Worm (Caenorhabditis elegans) whole organism, mixed stage, embryonic: ENCODE results near the gene C25E10.12.

Experiments
- M03D4.4 ChIP-seq: sonication (generic microtip); optimal IDR thresholded peaks from 2 replicates; lab custom pipeline; 2017; ENCODE audit warnings: mild to moderate bottlenecking, missing genetic modification characterization, missing compliant biosample characterization
- bed-3 ChIP-seq: fragments of 200-800 bp; sonication (Bioruptor generic); optimal IDR thresholded peaks from 3 replicates; lab custom pipeline; 2018; ENCODE audit warnings: mild to moderate bottlenecking, missing genetic modification characterization, moderate library complexity, missing compliant biosample characterization
- blmp-1 ChIP-seq: fragments of 150-350 bp; optimal IDR thresholded peaks from 2 replicates; lab custom pipeline; 2014; ENCODE audit warnings: missing biosample characterization, missing genetic modification characterization
- ceh-39 ChIP-seq: fragments of 150-350 bp; optimal IDR thresholded peaks from 2 replicates; lab custom pipeline; 2014; ENCODE audit warnings: missing biosample characterization, missing genetic modification characterization
- ceh-43 ChIP-seq: fragments of 200-800 bp; sonication (Bioruptor generic); optimal IDR thresholded peaks from 2 replicates; lab custom pipeline; 2018; ENCODE audit warnings: mild to moderate bottlenecking, missing genetic modification characterization, moderate library complexity, missing compliant biosample characterization
- ceh-83 ChIP-seq: fragments of 200-800 bp; sonication (Bioruptor generic); optimal IDR thresholded peaks from 2 replicates; lab custom pipeline; 2018; ENCODE audit warnings: mild to moderate bottlenecking, missing genetic modification characterization, missing compliant biosample characterization
- ces-1 ChIP-seq: fragments of 150-350 bp; optimal IDR thresholded peaks from 2 replicates; lab custom pipeline; 2014; ENCODE audit warnings: missing biosample characterization, missing genetic modification reagents, missing genetic modification characterization
- cnd-1 ChIP-seq: fragments of 200-800 bp; sonication (Bioruptor generic); optimal IDR thresholded peaks from 2 replicates; lab custom pipeline; 2018; ENCODE audit warnings: mild to moderate bottlenecking, missing genetic modification characterization, missing compliant biosample characterization
- drap-1 ChIP-seq: fragments of 200-800 bp; sonication (Bioruptor generic); optimal IDR thresholded peaks from 3 replicates; lab custom pipeline; 2018; ENCODE audit warnings: mild to moderate bottlenecking, missing genetic modification characterization, missing compliant biosample characterization
- elt-3 ChIP-seq: fragments of 150-350 bp; optimal IDR thresholded peaks from 2 replicates; lab custom pipeline; 2014; ENCODE audit warnings: missing biosample characterization, missing genetic modification characterization
- flh-1 ChIP-seq: fragments of 200-800 bp; sonication (Bioruptor generic); optimal IDR thresholded peaks from 2 replicates; lab custom pipeline; 2018; ENCODE audit warnings: mild to moderate bottlenecking, missing genetic modification characterization, moderate library complexity, missing compliant biosample characterization
- ham-2 ChIP-seq: fragments of 200-800 bp; sonication (Bioruptor generic); optimal IDR thresholded peaks from 2 replicates; lab custom pipeline; 2018; ENCODE audit warnings: mild to moderate bottlenecking, missing genetic modification characterization, missing compliant biosample characterization
- hlh-1 ChIP-seq: fragments of 150-350 bp; optimal IDR thresholded peaks from 2 replicates; lab custom pipeline; 2014; ENCODE audit warnings: missing biosample characterization, missing genetic modification reagents, missing genetic modification characterization
- lin-13 ChIP-seq: fragments of 150-350 bp; optimal IDR thresholded peaks from 2 replicates; lab custom pipeline; 2014; ENCODE audit warnings: missing biosample characterization, missing genetic modification characterization
- lsy-2 ChIP-seq: fragments of 150-350 bp; optimal IDR thresholded peaks from 2 replicates; lab custom pipeline; 2014; ENCODE audit warnings: missing biosample characterization, missing genetic modification characterization
- mab-5 ChIP-seq: fragments of 150-350 bp; optimal IDR thresholded peaks from 2 replicates; lab custom pipeline; 2014; ENCODE audit warnings: missing biosample characterization, missing genetic modification characterization
- mep-1 ChIP-seq: fragments of 150-350 bp; optimal IDR thresholded peaks from 2 replicates; lab custom pipeline; 2017; ENCODE audit warnings: missing biosample characterization, missing genetic modification reagents, missing genetic modification characterization, inconsistent platforms
- mls-2 ChIP-seq: sonication (generic microtip); optimal IDR thresholded peaks from 2 replicates; lab custom pipeline; 2016; ENCODE audit warnings: mild to moderate bottlenecking, missing genetic modification characterization, moderate library complexity, missing compliant biosample characterization
- nhr-2 ChIP-seq: fragments of 150-350 bp; optimal IDR thresholded peaks from 2 replicates; lab custom pipeline; 2014; ENCODE audit warnings: missing biosample characterization, missing genetic modification characterization
- nhr-237 ChIP-seq: fragments of 150-350 bp; optimal IDR thresholded peaks from 2 replicates; lab custom pipeline; 2014; ENCODE audit warnings: missing biosample characterization, missing genetic modification characterization
- nhr-28 ChIP-seq: fragments of 150-350 bp; optimal IDR thresholded peaks from 2 replicates; lab custom pipeline; 2014; ENCODE audit warnings: missing biosample characterization, missing genetic modification characterization
- nhr-76 ChIP-seq: sonication (generic microtip); optimal IDR thresholded peaks from 2 replicates; lab custom pipeline; 2017; ENCODE audit warnings: missing biosample characterization, missing genetic modification characterization
- pha-4 ChIP-seq: fragments of 150-350 bp; optimal IDR thresholded peaks from 2 replicates; lab custom pipeline; 2018; ENCODE audit warnings: missing biosample characterization, missing genetic modification reagents, missing genetic modification characterization
- sem-2 ChIP-seq: fragments of 200-800 bp; sonication (Bioruptor generic); optimal IDR thresholded peaks from 2 replicates; lab custom pipeline; 2018; ENCODE audit warnings: mild to moderate bottlenecking, missing genetic modification characterization, missing compliant biosample characterization
- snpc-4 ChIP-seq: fragments of 150-350 bp; optimal IDR thresholded peaks from 2 replicates; lab custom pipeline; 2014; ENCODE audit warnings: missing biosample characterization, missing genetic modification characterization
- sptf-1 ChIP-seq: sonication (generic microtip); optimal IDR thresholded peaks from 2 replicates; lab custom pipeline; 2017; ENCODE audit warnings: mild to moderate bottlenecking, missing genetic modification characterization, moderate library complexity, missing compliant biosample characterization
- tbx-8 ChIP-seq: fragments of 200-800 bp; sonication (Bioruptor generic); optimal IDR thresholded peaks from 2 replicates; lab custom pipeline; 2018; ENCODE audit warnings: mild to moderate bottlenecking, missing genetic modification characterization, moderate library complexity, missing compliant biosample characterization
- unc-120 ChIP-seq: sonication (generic microtip); optimal IDR thresholded peaks from 2 replicates; lab custom pipeline; 2017; ENCODE audit warnings: missing genetic modification characterization, missing compliant biosample characterization; ENCODE audit not compliant: poor library complexity, severe bottlenecking
- unc-39 ChIP-seq: fragments of 150-350 bp; optimal IDR thresholded peaks from 2 replicates; lab custom pipeline; 2014; ENCODE audit warnings: missing biosample characterization, missing genetic modification characterization
- unc-62 ChIP-seq: fragments of 150-350 bp; optimal IDR thresholded peaks from 2 replicates; lab custom pipeline; 2014; ENCODE audit warnings: missing biosample characterization, missing genetic modification reagents, missing genetic modification characterization
- zip-8 ChIP-seq: fragments of 150-350 bp; optimal IDR thresholded peaks from 2 replicates; lab custom pipeline; 2014; ENCODE audit warnings: missing biosample characterization, missing genetic modification characterization
- ztf-11 ChIP-seq: fragments of 150-350 bp; optimal IDR thresholded peaks from 2 replicates; lab custom pipeline; 2014; ENCODE audit warnings: missing biosample characterization, missing genetic modification characterization

C25E10.12 gene

ce11 chrV:9076273-9076672 is 14.0 kb upstream of the C25E10.12 start, which contains the start of gene T27E4.7:
Gene T27E4.7 (minus strand): TSS chrV:9076322.
- no peak for TF ChIP-seq mab-5 (tag; lab: Kevin White, UChicago)
- TF ChIP-seq nhr-237 (tag; lab: Kevin White, UChicago): no peak
- TF ChIP-seq drap-1 (GFP tag; lab: Kevin White, UChicago): no peak
- TF ChIP-seq hlh-1 (tag; lab: Kevin White, UChicago): no peak
- TF ChIP-seq, all 35 proteins: peak for 0

- TF ChIP-seq flh-1 (GFP tag; lab: Kevin White, UChicago): no peak
- no peak for TF ChIP-seq tbx-8 (GFP tag; lab: Kevin White, UChicago)
- TF ChIP-seq cnd-1: no peak
- TF ChIP-seq unc-39 (tag; lab: Kevin White, UChicago): no peak
- TF ChIP-seq ceh-83 (GFP tag; lab: Kevin White, UChicago): no peak
These were observed 13.6 kb upstream of the C25E10.12 start for ce11 chrV:9075827-9076226.

- TF ChIP-seq unc-39 (tag; lab: Kevin White, UChicago) (no peak), ceh-39 (tag; lab: Kevin White, UChicago) (no peak), sem-2 (GFP tag; lab: Kevin White, UChicago) (no peak)
These were observed 12.2 kb upstream of the C25E10.12 start for ce11 chrV:9074360-9074834.

ce11 chrV:9073322-9074038 is 11.2 kb upstream of the C25E10.12 start, which contains the start of gene oac-50:
Gene oac-50 (minus strand): TSS chrV:9073540.
- TF ChIP-seq mep-1 (tag; lab: Kevin White, UChicago) (no peak), tbx-8 (GFP tag; lab: Kevin White, UChicago) (no peak), cnd-1 (no peak), nhr-76 (tag; lab: Kevin White, UChicago) (no peak), ztf-11 (no peak), nhr-2 (tag; lab: Kevin White, UChicago) (no peak), sptf-1 (tag; lab: Kevin White, UChicago) (no peak), hlh-1 (tag; lab: Kevin White, UChicago) (no peak), ham-2 (GFP tag; lab: Kevin White, UChicago) (no peak), zip-8 (tag; lab: Kevin White, UChicago) (no peak), ceh-43 (no peak)

- no peak for TF ChIP-seq pha-4 (tag; lab: Kevin White, UChicago)
- no peak for TF ChIP-seq nhr-28 (tag; lab: Kevin White, UChicago)
- no peak for TF ChIP-seq ceh-83 (GFP tag; lab: Kevin White, UChicago)
- no peak for TF ChIP-seq unc-39 (tag; lab: Kevin White, UChicago)
- TF ChIP-seq snpc-4: no peak
- no peak for TF ChIP-seq ceh-43
- no peak for TF ChIP-seq unc-120 (tag; lab: Kevin White, UChicago)
- no peak for TF ChIP-seq M03D4.4
- TF ChIP-seq cnd-1: no peak
- no peak for TF ChIP-seq tbx-8 (GFP tag; lab: Kevin White, UChicago)
- TF ChIP-seq unc-62 (GFP tag; lab: Kevin White, UChicago): no peak
- TF ChIP-seq lsy-2: no peak
- no peak for TF ChIP-seq blmp-1 (tag; lab: Kevin White, UChicago)
- no peak for TF ChIP-seq zip-8 (tag; lab: Kevin White, UChicago)
These were observed 7.4 kb upstream of the C25E10.12 start, which contains the start of gene T27E4.5 for ce11 chrV:9069680-9070079. Gene T27E4.5 (minus strand): TSS chrV:9069780.

ce11 chrV:9067678-9068077 is 5.4 kb upstream of the C25E10.12 start, which contains the start of gene fip-2:
Gene fip-2 (plus strand): TSS chrV:9067978.
- no peak for TF ChIP-seq ces-1 (GFP tag; lab: Kevin White, UChicago)
- no peak for TF ChIP-seq lsy-2
- no peak for TF ChIP-seq M03D4.4
- no peak for TF ChIP-seq snpc-4
- TF ChIP-seq pha-4 (tag; lab: Kevin White, UChicago): no peak
- TF ChIP-seq unc-39 (tag; lab: Kevin White, UChicago): no peak
- TF ChIP-seq ceh-83 (GFP tag; lab: Kevin White, UChicago): no peak
- no peak for TF ChIP-seq elt-3 (tag; lab: Kevin White, UChicago)
- TF ChIP-seq mls-2 (tag; lab: Kevin White, UChicago): no peak
- no peak for TF ChIP-seq blmp-1 (tag; lab: Kevin White, UChicago)
- TF ChIP-seq nhr-76 (tag; lab: Kevin White, UChicago): no peak
- TF ChIP-seq cnd-1: no peak
- no peak for TF ChIP-seq drap-1 (GFP tag; lab: Kevin White, UChicago)
- no peak for TF ChIP-seq lin-13
- no peak for TF ChIP-seq sem-2 (GFP tag; lab: Kevin White, UChicago)
- TF ChIP-seq bed-3 (GFP tag; lab: Kevin White, UChicago): no peak
- no peak for TF ChIP-seq flh-1 (GFP tag; lab: Kevin White, UChicago)
- TF ChIP-seq ceh-39 (tag; lab: Kevin White, UChicago): no peak
- no peak for TF ChIP-seq zip-8 (tag; lab: Kevin White, UChicago)
- no peak for TF ChIP-seq nhr-237 (tag; lab: Kevin White, UChicago)
- TF ChIP-seq, all 35 proteins: peak for 0
